2 fruit fly cellular contexts compared by ENCODE assay signal in genomic region chr2L:13779162-13779561, dm6.
TF ChIP-seq lines count a peak whose summit lies in the region.

No protein-coding gene starts in this region.

- TF ChIP-seq CTCF in whole organism, embryonic (GFP tag; optimal IDR thresholded peaks at IDR 0.05; lab: Kevin White, UChicago): no peak

TF ChIP-seq in whole organism, embryonic, 481 proteins besides CTCF, POLR2A, EP300 and RAD21:
- TF ChIP-seq Nf-YB (GFP tag; optimal IDR thresholded peaks at IDR 0.05; lab: Kevin White, UChicago) (no peak), CG16779 (GFP tag; IDR thresholded peaks at IDR 0.05; lab: Robert Waterston, UW) (no peak), mirr (GFP tag; optimal IDR thresholded peaks at IDR 0.05; lab: Kevin White, UChicago) (peak; percentile 43), CG34376 (GFP tag; optimal IDR thresholded peaks at IDR 0.05; lab: Kevin White, UChicago) (peak; percentile 62), ftz-f1 (GFP tag; optimal IDR thresholded peaks at IDR 0.05; lab: Kevin White, UChicago) (peak; percentile 22), grn (GFP tag; optimal IDR thresholded peaks at IDR 0.05; lab: Kevin White, UChicago) (peak; percentile 81), CG12299 (tag; optimal IDR thresholded peaks at IDR 0.05; lab: Kevin White, UChicago) (no peak), exex (tag; optimal IDR thresholded peaks at IDR 0.05; lab: Kevin White, UChicago) (peak; percentile 46), CG13894 (tag; optimal IDR thresholded peaks at IDR 0.05; lab: Kevin White, UChicago) (peak; percentile 88), CG15601 (tag; optimal IDR thresholded peaks at IDR 0.05; lab: Kevin White, UChicago) (no peak), tna (GFP tag; IDR thresholded peaks at IDR 0.05; lab: Robert Waterston, UW; ENCODE audit: partially characterized antibody) (0 out of 2 replicates have a peak, but pooled peaks have one; percentile 43), sug (tag; optimal IDR thresholded peaks at IDR 0.05; lab: Kevin White, UChicago) (peak; percentile 91), CG7963 (GFP tag; IDR thresholded peaks at IDR 0.05; lab: Robert Waterston, UW; ENCODE audit: partially characterized antibody) (peak; percentile 11; the same call in 1 of the 3 replicates), Hr78 (GFP tag; optimal IDR thresholded peaks at IDR 0.05; lab: Kevin White, UChicago) (peak in 1 of 2 experiments; percentile 66)

TF ChIP-seq in whole organism, prepupa, 60 proteins besides CTCF, POLR2A, EP300 and RAD21:
- peak; percentile 83 for TF ChIP-seq svp (GFP tag; lab: Kevin White, UChicago)
- TF ChIP-seq Sox14 (GFP tag; optimal IDR thresholded peaks at IDR 0.05; lab: Kevin White, UChicago): no peak
